Worm (Caenorhabditis elegans) whole organism, early embryonic: ENCODE data around the gene scl-20.
"Not testable (repeated sequence)": the region's sequence is repeated elsewhere in the genome, so short reads cannot be mapped to it uniquely, and the experiment has no call there.

Experiments used
- B0310.2 ChIP-seq: sonication (generic microtip); optimal IDR thresholded peaks from 2 replicates; lab custom pipeline; 2016; ENCODE audit warnings: mild to moderate bottlenecking, missing genetic modification characterization, missing compliant biosample characterization
- F13C5.2 ChIP-seq: sonication (generic microtip); optimal IDR thresholded peaks from 2 replicates; lab custom pipeline; 2017; ENCODE audit warnings: mild to moderate bottlenecking, missing genetic modification characterization, inconsistent platforms, missing compliant biosample characterization
- aly-1 ChIP-seq: sonication (generic microtip); optimal IDR thresholded peaks from 2 replicates; lab custom pipeline; 2016; ENCODE audit warnings: missing genetic modification characterization, missing compliant biosample characterization
- ama-1 ChIP-seq: fragments of 150-350 bp; optimal IDR thresholded peaks from 2 replicates; lab custom pipeline; 2014
- ceh-13 ChIP-seq: fragments of 200-800 bp; sonication (Bioruptor generic); optimal IDR thresholded peaks from 2 replicates; lab custom pipeline; 2018; ENCODE audit warnings: mild to moderate bottlenecking, missing genetic modification characterization, missing compliant biosample characterization
- ceh-36 ChIP-seq: sonication (generic microtip); optimal IDR thresholded peaks from 2 replicates; lab custom pipeline; 2016; ENCODE audit warnings: missing genetic modification characterization, inconsistent platforms, missing compliant biosample characterization
- ets-7 ChIP-seq: sonication (generic microtip); optimal IDR thresholded peaks from 2 replicates; lab custom pipeline; 2016; ENCODE audit warnings: missing genotype, missing genetic modification characterization, missing compliant biosample characterization
- flt-1 ChIP-seq: fragments of 200-800 bp; sonication (Bioruptor generic); IDR thresholded peaks from 2 replicates; pipeline ENCODE4 v1.3.6; 2022; ENCODE audit warnings: missing genetic modification characterization, missing compliant biosample characterization
- hmbx-1 ChIP-seq: sonication (generic microtip); optimal IDR thresholded peaks from 2 replicates; lab custom pipeline; 2016; ENCODE audit warnings: mild to moderate bottlenecking, missing genetic modification characterization, missing compliant biosample characterization
- hmg-4 ChIP-seq: fragments of 200-800 bp; sonication (Bioruptor generic); optimal IDR thresholded peaks from 2 replicates; lab custom pipeline; 2018; ENCODE audit warnings: mild to moderate bottlenecking, missing genetic modification characterization, missing compliant biosample characterization
- hnd-1 ChIP-seq: sonication (generic microtip); optimal IDR thresholded peaks from 2 replicates; lab custom pipeline; 2016; ENCODE audit warnings: missing genetic modification characterization, missing compliant biosample characterization
- pes-1 ChIP-seq: fragments of 200-800 bp; sonication (Bioruptor generic); IDR thresholded peaks from 2 replicates; pipeline ENCODE4 v1.3.6; 2022; ENCODE audit warnings: missing genetic modification reagents, missing genetic modification characterization, missing compliant biosample characterization
- scrt-1 ChIP-seq: fragments of 200-800 bp; sonication (Bioruptor generic); IDR thresholded peaks from 2 replicates; pipeline ENCODE4 v1.3.6; 2022; ENCODE audit warnings: missing genetic modification characterization, missing compliant biosample characterization
- sea-1 ChIP-seq: fragments of 200-800 bp; sonication (Bioruptor generic); conservative IDR thresholded peaks from 2 replicates; pipeline ENCODE4 v1.3.6; 2022; ENCODE audit warnings: missing genetic modification characterization, missing compliant biosample characterization
- tbx-11 ChIP-seq: fragments of 200-800 bp; sonication (Bioruptor generic); IDR thresholded peaks from 2 replicates; pipeline ENCODE4 v1.3.6; 2022; ENCODE audit warnings: missing genetic modification characterization, missing compliant biosample characterization
- tbx-37 ChIP-seq: fragments of 200-800 bp; sonication (Bioruptor generic); conservative IDR thresholded peaks from 2 replicates; pipeline ENCODE4 v1.3.6; 2022; ENCODE audit warnings: missing genetic modification reagents, missing genetic modification characterization, missing compliant biosample characterization
- tra-4 ChIP-seq: sonication (generic microtip); optimal IDR thresholded peaks from 2 replicates; lab custom pipeline; 2017; ENCODE audit warnings: missing genetic modification characterization, missing compliant biosample characterization

Gene scl-20

ce11 chrV:18771390-18771789, 37.1 kb upstream of the scl-20 start, which contains the start of gene clec-256:
TSS of gene clec-256 (plus strand) at chrV:18771690.
- TF ChIP-seq tbx-11 (GFP tag; lab: Robert Waterston, UW) (no peak), hmg-4 (GFP tag; lab: Kevin White, UChicago) (no peak), F13C5.2 (no peak), tra-4 (tag; lab: Kevin White, UChicago) (no peak), ets-7 (tag; lab: Kevin White, UChicago) (no peak), ceh-36 (no peak), tbx-37 (GFP tag; lab: Robert Waterston, UW) (no peak), ama-1 (lab: Kevin White, UChicago) (no peak), pes-1 (GFP tag; lab: Robert Waterston, UW) (no peak), flt-1 (GFP tag; lab: Robert Waterston, UW) (no peak), aly-1 (tag; lab: Kevin White, UChicago) (no peak), ceh-13 (GFP tag; lab: Kevin White, UChicago) (no peak), sea-1 (GFP tag; lab: Robert Waterston, UW) (no peak), hnd-1 (no peak), B0310.2 (no peak), scrt-1 (GFP tag; lab: Robert Waterston, UW) (no peak), hmbx-1 (tag; lab: Kevin White, UChicago) (no peak)

ce11 chrV:18770623-18771022, 36.3 kb upstream of the scl-20 start, which contains the start of gene clec-255:
TSS of gene clec-255 (minus strand) at chrV:18770723.
- TF ChIP-seq ceh-36 (no peak), aly-1 (tag; lab: Kevin White, UChicago) (no peak), flt-1 (GFP tag; lab: Robert Waterston, UW) (no peak), tbx-37 (GFP tag; lab: Robert Waterston, UW) (no peak), scrt-1 (GFP tag; lab: Robert Waterston, UW) (no peak), sea-1 (GFP tag; lab: Robert Waterston, UW) (no peak), B0310.2 (no peak), hmg-4 (GFP tag; lab: Kevin White, UChicago) (no peak), ceh-13 (GFP tag; lab: Kevin White, UChicago) (no peak), hnd-1 (no peak), pes-1 (GFP tag; lab: Robert Waterston, UW) (no peak), tbx-11 (GFP tag; lab: Robert Waterston, UW) (no peak)

ce11 chrV:18769902-18770301, 35.6 kb upstream of the scl-20 start:
- no peak for TF ChIP-seq scrt-1 (GFP tag; lab: Robert Waterston, UW)

- not testable (repeated sequence) for TF ChIP-seq B0310.2; scrt-1 (GFP tag; lab: Robert Waterston, UW); hnd-1
Observed at ce11 chrV:18762044-18762443, 27.8 kb upstream of the scl-20 start, which contains the start of gene F11D11.22. TSS of gene F11D11.22 (plus strand) at chrV:18762344.

ce11 chrV:18761078-18761477, 26.8 kb upstream of the scl-20 start, which contains the start of gene F11D11.4:
TSS of gene F11D11.4 (plus strand) at chrV:18761378.
- TF ChIP-seq ceh-36 (no peak), F13C5.2 (no peak), tra-4 (tag; lab: Kevin White, UChicago) (no peak), flt-1 (GFP tag; lab: Robert Waterston, UW) (no peak), B0310.2 (no peak), tbx-11 (GFP tag; lab: Robert Waterston, UW) (no peak), hmg-4 (GFP tag; lab: Kevin White, UChicago) (no peak), hnd-1 (no peak)

- no peak for TF ChIP-seq B0310.2
- TF ChIP-seq ama-1 (lab: Kevin White, UChicago), result no peak
- no peak for TF ChIP-seq flt-1 (GFP tag; lab: Robert Waterston, UW)
- no peak for TF ChIP-seq hnd-1
- TF ChIP-seq ets-7 (tag; lab: Kevin White, UChicago), result no peak
- TF ChIP-seq sea-1 (GFP tag; lab: Robert Waterston, UW), result no peak
- no peak for TF ChIP-seq ceh-36
- TF ChIP-seq pes-1 (GFP tag; lab: Robert Waterston, UW), result no peak
- no peak for TF ChIP-seq aly-1 (tag; lab: Kevin White, UChicago)
- TF ChIP-seq tra-4 (tag; lab: Kevin White, UChicago), result no peak
- TF ChIP-seq hmg-4 (GFP tag; lab: Kevin White, UChicago), result no peak
- no peak for TF ChIP-seq tbx-11 (GFP tag; lab: Robert Waterston, UW)
- no peak for TF ChIP-seq ceh-13 (GFP tag; lab: Kevin White, UChicago)
- no peak for TF ChIP-seq scrt-1 (GFP tag; lab: Robert Waterston, UW)
- TF ChIP-seq F13C5.2, result no peak
- no peak for TF ChIP-seq hmbx-1 (tag; lab: Kevin White, UChicago)
- no peak for TF ChIP-seq tbx-37 (GFP tag; lab: Robert Waterston, UW)
Observed at ce11 chrV:18760174-18760573, 25.9 kb upstream of the scl-20 start, which contains the start of gene F11D11.3. TSS of gene F11D11.3 (minus strand) at chrV:18760274.

- not testable (repeated sequence) for TF ChIP-seq ets-7 (tag; lab: Kevin White, UChicago); sea-1 (GFP tag; lab: Robert Waterston, UW); aly-1 (tag; lab: Kevin White, UChicago)
Observed at ce11 chrV:18754328-18754727, 20.0 kb upstream of the scl-20 start, which contains the start of gene clec-254. TSS of gene clec-254 (minus strand) at chrV:18754428.

- TF ChIP-seq hmg-4 (GFP tag; lab: Kevin White, UChicago), result no peak
- TF ChIP-seq ceh-36, result no peak
- TF ChIP-seq B0310.2, result no peak
- TF ChIP-seq flt-1 (GFP tag; lab: Robert Waterston, UW), result no peak
- TF ChIP-seq tbx-37 (GFP tag; lab: Robert Waterston, UW), result no peak
- no peak for TF ChIP-seq tbx-11 (GFP tag; lab: Robert Waterston, UW)
- no peak for TF ChIP-seq pes-1 (GFP tag; lab: Robert Waterston, UW)
- TF ChIP-seq ets-7 (tag; lab: Kevin White, UChicago), result no peak
- no peak for TF ChIP-seq ama-1 (lab: Kevin White, UChicago)
- no peak for TF ChIP-seq ceh-13 (GFP tag; lab: Kevin White, UChicago)
- no peak for TF ChIP-seq tra-4 (tag; lab: Kevin White, UChicago)
- TF ChIP-seq scrt-1 (GFP tag; lab: Robert Waterston, UW), result no peak
- TF ChIP-seq hmbx-1 (tag; lab: Kevin White, UChicago), result no peak
- TF ChIP-seq hnd-1, result no peak
- no peak for TF ChIP-seq sea-1 (GFP tag; lab: Robert Waterston, UW)
- no peak for TF ChIP-seq F13C5.2
- no peak for TF ChIP-seq aly-1 (tag; lab: Kevin White, UChicago)
Observed at ce11 chrV:18753036-18753435, 18.8 kb upstream of the scl-20 start, which contains the start of gene F11D11.6. TSS of gene F11D11.6 (minus strand) at chrV:18753136.
